Worm (Caenorhabditis elegans) whole organism, L4 larva: ENCODE data around the gene mxl-1.

Experiments
- F44E2.7 ChIP-seq: fragments of 200-800 bp; sonication (Bioruptor generic); IDR thresholded peaks from 2 replicates; pipeline ENCODE4 v2.1.2; 2022; ENCODE audit warnings: missing genetic modification characterization, missing compliant biosample characterization
- ama-1 ChIP-seq: fragments of 150-350 bp; optimal IDR thresholded peaks from 2 replicates; lab custom pipeline; 2014; ENCODE audit warnings: inconsistent platforms, mixed read lengths
- ctbp-1 ChIP-seq: fragments of 200-800 bp; sonication (Bioruptor generic); IDR thresholded peaks from 2 replicates; pipeline ENCODE4 v1.3.6; 2022; ENCODE audit warnings: missing genetic modification reagents, missing genetic modification characterization, missing compliant biosample characterization
- daf-12 ChIP-seq: fragments of 150-350 bp; optimal IDR thresholded peaks from 2 replicates; lab custom pipeline; 2014; ENCODE audit warnings: missing biosample characterization, missing genetic modification reagents, missing genetic modification characterization
- lin-13 ChIP-seq: fragments of 150-350 bp; optimal IDR thresholded peaks from 2 replicates; lab custom pipeline; 2014; ENCODE audit warnings: missing biosample characterization, missing genetic modification reagents, missing genetic modification characterization
- lin-38 ChIP-seq: fragments of 200-800 bp; sonication (Bioruptor generic); IDR thresholded peaks from 2 replicates; pipeline ENCODE4 v1.3.6; 2022; ENCODE audit warnings: missing genetic modification reagents, missing genetic modification characterization, missing compliant biosample characterization
- mdt-29 ChIP-seq: fragments of 200-800 bp; sonication (Bioruptor generic); IDR thresholded peaks from 2 replicates; pipeline ENCODE4 v1.3.6; 2022; ENCODE audit warnings: missing genetic modification reagents, missing genetic modification characterization, missing compliant biosample characterization
- nhr-102 ChIP-seq: sonication (generic microtip); optimal IDR thresholded peaks from 2 replicates; lab custom pipeline; 2016; ENCODE audit warnings: mild to moderate bottlenecking, missing genetic modification characterization, moderate library complexity, missing compliant biosample characterization
- nhr-28 ChIP-seq: fragments of 150-350 bp; optimal IDR thresholded peaks from 2 replicates; lab custom pipeline; 2014; ENCODE audit warnings: missing biosample characterization, missing genetic modification characterization
- nhr-76 ChIP-seq: fragments of 150-350 bp; optimal IDR thresholded peaks from 2 replicates; lab custom pipeline; 2014; ENCODE audit warnings: missing biosample characterization, missing genetic modification characterization
- pqm-1 ChIP-seq: sonication (generic microtip); optimal IDR thresholded peaks from 2 replicates; lab custom pipeline; 2017; ENCODE audit warnings: missing biosample characterization, missing genetic modification characterization
- unc-39 ChIP-seq: sonication (generic microtip); optimal IDR thresholded peaks from 2 replicates; lab custom pipeline; 2017; ENCODE audit warnings: missing biosample characterization, missing genetic modification characterization

- TF ChIP-seq daf-12 (tag; lab: Kevin White, UChicago): no peak
- TF ChIP-seq nhr-28 (tag; lab: Kevin White, UChicago): no peak
- TF ChIP-seq pqm-1 (tag; lab: Kevin White, UChicago): no peak
- TF ChIP-seq mdt-29 (GFP tag; lab: Robert Waterston, UW): no peak
- no peak for TF ChIP-seq ama-1 (lab: Kevin White, UChicago)
- TF ChIP-seq lin-38 (GFP tag; lab: Robert Waterston, UW): no peak
- TF ChIP-seq nhr-76: no peak
- no peak for TF ChIP-seq F44E2.7 (GFP tag; lab: Robert Waterston, UW)
- no peak for TF ChIP-seq unc-39 (tag; lab: Kevin White, UChicago)
- TF ChIP-seq lin-13: no peak
- no peak for TF ChIP-seq ctbp-1 (GFP tag; lab: Robert Waterston, UW)
- no peak for TF ChIP-seq nhr-102
Measured at ce11 chrV:11198094-11198493, 46.5 kb upstream of the mxl-1 start.
